Fruit fly (Drosophila melanogaster) whole organism, prepupa: Measurements from ENCODE around the gene Slob.

Experiments used
- Blimp-1 ChIP-seq: fragments of 200-800 bp; sonication (Bioruptor generic); optimal IDR thresholded peaks from 3 replicates; lab custom pipeline; 2017; ENCODE audit warnings: missing biosample characterization, missing genetic modification characterization, mild to moderate bottlenecking, moderate library complexity, missing genetic modification reagents
- CG10631 ChIP-seq: fragments of 200-800 bp; sonication (Bioruptor generic); optimal IDR thresholded peaks from 2 replicates; lab custom pipeline; 2016; ENCODE audit warnings: missing biosample characterization, missing genetic modification characterization
- CG10669 ChIP-seq: fragments of 200-800 bp; sonication (Bioruptor generic); optimal IDR thresholded peaks from 3 replicates; lab custom pipeline; 2018; ENCODE audit warnings: missing biosample characterization, mild to moderate bottlenecking, missing genetic modification characterization, moderate library complexity
- CG11294 ChIP-seq: fragments of 200-800 bp; sonication (Bioruptor generic); IDR thresholded peaks from 2 replicates; pipeline ENCODE4 v1.3.6; 2022; ENCODE audit warnings: missing biosample characterization, missing genetic modification characterization
- CG11762 ChIP-seq: fragments of 200-800 bp; sonication (Bioruptor generic); optimal IDR thresholded peaks from 3 replicates; lab custom pipeline; 2016; ENCODE audit warnings: missing biosample characterization, missing genetic modification characterization; ENCODE audit not compliant: insufficient read depth
- CG11902 ChIP-seq: fragments of 200-800 bp; sonication (Bioruptor generic); optimal IDR thresholded peaks from 3 replicates; lab custom pipeline; 2016; ENCODE audit warnings: missing biosample characterization, missing genetic modification characterization
- CG1621 ChIP-seq: fragments of 200-800 bp; sonication (Bioruptor generic); optimal IDR thresholded peaks from 3 replicates; lab custom pipeline; 2018; ENCODE audit warnings: missing biosample characterization, mild to moderate bottlenecking, missing genetic modification characterization
- CG16779 ChIP-seq: fragments of 200-800 bp; sonication (Bioruptor generic); optimal IDR thresholded peaks from 3 replicates; lab custom pipeline; 2017; ENCODE audit warnings: missing biosample characterization, mild to moderate bottlenecking, missing genetic modification characterization
- CG3032 ChIP-seq: fragments of 200-800 bp; optimal IDR thresholded peaks from 2 replicates; lab custom pipeline; 2019; ENCODE audit warnings: missing biosample characterization, mild to moderate bottlenecking, missing genetic modification characterization, moderate library complexity
- CG32006 ChIP-seq: fragments of 200-800 bp; sonication (Bioruptor generic); optimal IDR thresholded peaks from 3 replicates; lab custom pipeline; 2017; ENCODE audit warnings: missing biosample characterization, mild to moderate bottlenecking, missing genetic modification characterization
- CG3919 ChIP-seq: fragments of 200-800 bp; sonication (Bioruptor generic); optimal IDR thresholded peaks from 3 replicates; lab custom pipeline; 2016; ENCODE audit warnings: missing biosample characterization, missing genetic modification characterization
- CG4318 ChIP-seq: fragments of 200-800 bp; sonication (Bioruptor generic); optimal IDR thresholded peaks from 3 replicates; lab custom pipeline; 2017; ENCODE audit warnings: missing biosample characterization, mild to moderate bottlenecking, missing genetic modification characterization
- CG6163 ChIP-seq: fragments of 200-800 bp; sonication (Bioruptor generic); IDR thresholded peaks from 3 replicates; pipeline ENCODE4 v1.3.6; 2022; ENCODE audit warnings: missing biosample characterization, missing genetic modification characterization
- CG6276 ChIP-seq: fragments of 200-800 bp; sonication (Bioruptor generic); optimal IDR thresholded peaks from 2 replicates; lab custom pipeline; 2017; ENCODE audit warnings: missing biosample characterization, mild to moderate bottlenecking, missing genetic modification characterization
- CG6792 ChIP-seq: fragments of 200-800 bp; sonication (Bioruptor generic); optimal IDR thresholded peaks from 3 replicates; lab custom pipeline; 2016; ENCODE audit warnings: missing biosample characterization, missing genetic modification characterization
- CG6808 ChIP-seq: fragments of 200-800 bp; sonication (Bioruptor generic); optimal IDR thresholded peaks from 3 replicates; lab custom pipeline; 2017; ENCODE audit warnings: missing biosample characterization, missing genetic modification characterization, mild to moderate bottlenecking, moderate library complexity, missing genetic modification reagents
- CG6854 ChIP-seq: fragments of 200-800 bp; sonication (Bioruptor generic); optimal IDR thresholded peaks from 2 replicates; lab custom pipeline; 2017; ENCODE audit warnings: missing biosample characterization, mild to moderate bottlenecking, missing genetic modification characterization
- CG7368 ChIP-seq: fragments of 200-800 bp; sonication (Bioruptor generic); optimal IDR thresholded peaks from 3 replicates; lab custom pipeline; 2016; ENCODE audit warnings: missing biosample characterization, missing genetic modification characterization
- CG8119 ChIP-seq: fragments of 200-800 bp; sonication (Bioruptor generic); IDR thresholded peaks from 3 replicates; pipeline ENCODE4 v1.3.6; 2022; ENCODE audit warnings: missing biosample characterization, missing genetic modification characterization
- CG8319 ChIP-seq: fragments of 200-800 bp; sonication (Bioruptor generic); optimal IDR thresholded peaks from 3 replicates; lab custom pipeline; 2016; ENCODE audit warnings: missing biosample characterization, missing genetic modification characterization
- CG8632 ChIP-seq: fragments of 200-800 bp; sonication (Bioruptor generic); optimal IDR thresholded peaks from 3 replicates; lab custom pipeline; 2016; ENCODE audit warnings: missing biosample characterization, missing genetic modification characterization
- CG9139 ChIP-seq: fragments of 200-800 bp; sonication (Bioruptor generic); optimal IDR thresholded peaks from 3 replicates; lab custom pipeline; 2017; ENCODE audit warnings: missing biosample characterization, mild to moderate bottlenecking, missing genetic modification characterization
- Eip75B ChIP-seq: fragments of 200-800 bp; sonication (Bioruptor generic); optimal IDR thresholded peaks from 3 replicates; lab custom pipeline; 2016; ENCODE audit warnings: missing biosample characterization, missing genetic modification characterization
- Eip78C ChIP-seq: fragments of 200-800 bp; sonication (Bioruptor generic); peaks from one replicate; lab custom pipeline; 2016; ENCODE audit warnings: missing biosample characterization, missing genetic modification characterization
- Eip93F ChIP-seq: fragments of 200-800 bp; sonication (Bioruptor generic); optimal IDR thresholded peaks from 2 replicates; lab custom pipeline; 2016; ENCODE audit warnings: missing biosample characterization, mild to moderate bottlenecking, missing genetic modification characterization
- Gug ChIP-seq: fragments of 200-800 bp; sonication (Bioruptor generic); IDR thresholded peaks from 2 replicates; pipeline ENCODE4 v1.3.6; 2022; ENCODE audit warnings: missing biosample characterization, missing genetic modification characterization
- Hr38 ChIP-seq: sonication (Bioruptor generic); optimal IDR thresholded peaks from 2 replicates; lab custom pipeline; 2016; ENCODE audit warnings: missing biosample characterization, missing genetic modification characterization
- Hr39 ChIP-seq: fragments of 200-800 bp; sonication (Bioruptor generic); optimal IDR thresholded peaks from 2 replicates; lab custom pipeline; 2016; ENCODE audit warnings: missing biosample characterization, missing genetic modification characterization
- Hr4 ChIP-seq: fragments of 200-800 bp; sonication (Bioruptor generic); optimal IDR thresholded peaks from 3 replicates; lab custom pipeline; 2016; ENCODE audit warnings: missing biosample characterization, missing genetic modification characterization
- Met ChIP-seq: fragments of 200-800 bp; sonication (Bioruptor generic); optimal IDR thresholded peaks from 3 replicates; lab custom pipeline; 2016; ENCODE audit warnings: missing biosample characterization, missing genetic modification characterization
- OdsH ChIP-seq: fragments of 200-800 bp; sonication (Bioruptor generic); optimal IDR thresholded peaks from 3 replicates; lab custom pipeline; 2016; ENCODE audit warnings: missing biosample characterization, missing genetic modification characterization
- Smox ChIP-seq: fragments of 200-800 bp; sonication (Bioruptor generic); optimal IDR thresholded peaks from 3 replicates; lab custom pipeline; 2016; ENCODE audit warnings: missing biosample characterization, missing genetic modification characterization
- Sox102F ChIP-seq: fragments of 200-800 bp; sonication (Bioruptor generic); optimal IDR thresholded peaks from 2 replicates; lab custom pipeline; 2016; ENCODE audit warnings: missing biosample characterization, mild to moderate bottlenecking, missing genetic modification characterization
- Sox14 ChIP-seq: fragments of 200-800 bp; sonication (Bioruptor generic); optimal IDR thresholded peaks from 3 replicates; lab custom pipeline; 2016; ENCODE audit warnings: missing biosample characterization, missing genetic modification characterization
- achi ChIP-seq: fragments of 200-800 bp; sonication (Bioruptor generic); optimal IDR thresholded peaks from 3 replicates; lab custom pipeline; 2016; ENCODE audit warnings: missing biosample characterization, missing genetic modification characterization
- acj6 ChIP-seq: fragments of 200-800 bp; sonication (Bioruptor generic); optimal IDR thresholded peaks from 3 replicates; lab custom pipeline; 2016; ENCODE audit warnings: missing biosample characterization, missing genetic modification characterization
- cyc ChIP-seq: fragments of 200-800 bp; sonication (Bioruptor generic); optimal IDR thresholded peaks from 3 replicates; lab custom pipeline; 2016; ENCODE audit warnings: missing biosample characterization, missing genetic modification characterization
- dac ChIP-seq: fragments of 200-800 bp; sonication (Bioruptor generic); optimal IDR thresholded peaks from 2 replicates; lab custom pipeline; 2017; ENCODE audit warnings: missing biosample characterization, mild to moderate bottlenecking, missing genetic modification characterization
- dsx ChIP-seq: fragments of 200-800 bp; optimal IDR thresholded peaks from 3 replicates; lab custom pipeline; 2019; ENCODE audit warnings: missing biosample characterization, mild to moderate bottlenecking, missing genetic modification characterization, moderate library complexity; ENCODE audit not compliant: poor library complexity, severe bottlenecking
- esn ChIP-seq: fragments of 200-800 bp; sonication (Bioruptor generic); optimal IDR thresholded peaks from 2 replicates; lab custom pipeline; 2016; ENCODE audit warnings: missing biosample characterization, mild to moderate bottlenecking, missing genetic modification characterization, moderate library complexity
- lz ChIP-seq: fragments of 200-800 bp; sonication (Bioruptor generic); optimal IDR thresholded peaks from 3 replicates; lab custom pipeline; 2016; ENCODE audit warnings: missing biosample characterization, missing genetic modification characterization
- net ChIP-seq: fragments of 200-800 bp; sonication (Bioruptor generic); optimal IDR thresholded peaks from 3 replicates; lab custom pipeline; 2016; ENCODE audit warnings: missing biosample characterization, missing genetic modification characterization
- pdm3 ChIP-seq: fragments of 200-800 bp; sonication (Bioruptor generic); optimal IDR thresholded peaks from 3 replicates; lab custom pipeline; 2016; ENCODE audit warnings: missing biosample characterization, missing genetic modification characterization
- salr ChIP-seq, 2 experiments: fragments of 200-800 bp; sonication (Bioruptor generic); optimal IDR thresholded peaks; 3 replicates each; lab custom pipeline; 2016 to 2018; ENCODE audit warnings: missing biosample characterization in 2 of 2, missing genetic modification characterization in 2 of 2, mild to moderate bottlenecking in 1 of 2
- spab ChIP-seq: fragments of 200-800 bp; sonication (Bioruptor generic); optimal IDR thresholded peaks from 2 replicates; lab custom pipeline; 2017; ENCODE audit warnings: missing biosample characterization, mild to moderate bottlenecking, missing genetic modification characterization, missing genetic modification reagents
- ss ChIP-seq, 2 experiments: fragments of 200-800 bp; sonication (Bioruptor generic); optimal IDR thresholded peaks; 2 replicates in 1 of 2; 3 replicates in 1 of 2; lab custom pipeline; 2017 to 2018; ENCODE audit warnings: mild to moderate bottlenecking in 2 of 2, missing biosample characterization in 2 of 2, missing genetic modification characterization in 2 of 2, moderate library complexity in 1 of 2
- svp ChIP-seq: fragments of 200-800 bp; sonication (Bioruptor generic); peaks from one replicate; lab custom pipeline; 2016; ENCODE audit warnings: missing biosample characterization, missing genetic modification characterization
- topi ChIP-seq: fragments of 200-800 bp; sonication (Bioruptor generic); optimal IDR thresholded peaks from 3 replicates; lab custom pipeline; 2016; ENCODE audit warnings: missing biosample characterization, missing genetic modification characterization

Gene Slob

dm6 chr2L:7605300-7605699 lies 69.6 kb downstream of the Slob start, which contains the start of gene Cyp4d21:
TSS of gene Cyp4d21 (plus strand) at chr2L:7605600.
- TF ChIP-seq topi (GFP tag; lab: Kevin White, UChicago), result no peak
- no peak for TF ChIP-seq Eip75B (GFP tag; lab: Kevin White, UChicago)
- no peak for TF ChIP-seq Met (GFP tag; lab: Kevin White, UChicago)
- no peak for TF ChIP-seq Eip78C (GFP tag; lab: Kevin White, UChicago)
- TF ChIP-seq Smox, result no peak
- no peak for TF ChIP-seq spab (GFP tag; lab: Kevin White, UChicago)
- no peak for TF ChIP-seq Gug (GFP tag; lab: Robert Waterston, UW)
- no peak for TF ChIP-seq pdm3 (GFP tag; lab: Kevin White, UChicago)
- no peak for TF ChIP-seq CG11294 (GFP tag; lab: Robert Waterston, UW)
- TF ChIP-seq Hr38 (GFP tag; lab: Kevin White, UChicago), result no peak
- TF ChIP-seq CG8119, result no peak
- TF ChIP-seq Hr39, result no peak
- no peak for TF ChIP-seq net (GFP tag; lab: Kevin White, UChicago)

- TF ChIP-seq CG11762 (GFP tag; lab: Kevin White, UChicago) (no peak), CG8632 (GFP tag; lab: Kevin White, UChicago) (peak; percentile 51), dac (GFP tag; lab: Kevin White, UChicago) (no peak), CG11902 (GFP tag; lab: Kevin White, UChicago) (no peak), CG10631 (GFP tag; lab: Kevin White, UChicago) (peak; percentile 75), spab (GFP tag; lab: Kevin White, UChicago) (peak; percentile 56), CG8119 (peak; percentile 83), ss (GFP tag; optimal IDR thresholded peaks at IDR 0.05; lab: Kevin White, UChicago) (peak; percentile 49 to 67), CG11294 (GFP tag; lab: Robert Waterston, UW) (peak; percentile 65; the same call in 1 of the 2 replicates), CG6808 (peak; percentile 57), CG6276 (GFP tag; lab: Kevin White, UChicago) (peak; percentile 79), Blimp-1 (GFP tag; lab: Kevin White, UChicago) (no peak), CG10669 (GFP tag; lab: Kevin White, UChicago) (peak; percentile 63), svp (no peak), Eip93F (GFP tag; lab: Kevin White, UChicago) (no peak), CG4318 (GFP tag; lab: Kevin White, UChicago) (peak; percentile 60), Eip78C (GFP tag; lab: Kevin White, UChicago) (peak; percentile 93), Gug (GFP tag; lab: Robert Waterston, UW) (peak; percentile 81), cyc (peak; percentile 3), CG3919 (peak; percentile 73), CG8319 (GFP tag; lab: Kevin White, UChicago) (peak; percentile 6), OdsH (GFP tag; lab: Kevin White, UChicago) (peak; percentile 71), lz (GFP tag; lab: Kevin White, UChicago) (peak; percentile 34), Eip75B (GFP tag; lab: Kevin White, UChicago) (peak; percentile 57), dsx (GFP tag; lab: Kevin White, UChicago) (peak; percentile 66), achi (GFP tag; lab: Kevin White, UChicago) (peak; percentile 63), topi (GFP tag; lab: Kevin White, UChicago) (peak; percentile 14), CG1621 (tag; lab: Kevin White, UChicago) (peak; percentile 50), CG16779 (tag; lab: Kevin White, UChicago) (peak; percentile 43), CG9139 (GFP tag; lab: Kevin White, UChicago) (peak; percentile 17), CG3032 (tag; lab: Kevin White, UChicago) (peak; percentile 73), CG32006 (GFP tag; lab: Kevin White, UChicago) (peak; percentile 79), Hr39 (peak; percentile 6), Sox102F (no peak), Met (GFP tag; lab: Kevin White, UChicago) (no peak), esn (no peak), acj6 (peak; percentile 65), Sox14 (GFP tag; lab: Kevin White, UChicago) (peak; percentile 57), Hr4 (peak; percentile 79), salr (GFP tag; optimal IDR thresholded peaks at IDR 0.05; lab: Kevin White, UChicago) (peak; percentile 38 to 65), pdm3 (GFP tag; lab: Kevin White, UChicago) (peak; percentile 76), net (GFP tag; lab: Kevin White, UChicago) (peak; percentile 63), CG6854 (GFP tag; lab: Kevin White, UChicago) (no peak), CG6792 (peak; percentile 47), CG6163 (GFP tag; lab: Robert Waterston, UW) (peak; percentile 78), CG7368 (GFP tag; lab: Kevin White, UChicago) (peak; percentile 48)
Observed at dm6 chr2L:7601875-7602274, 73.0 kb downstream of the Slob start.
